Worm (Caenorhabditis elegans) whole organism, L4 larva: ENCODE results near the gene fbxb-55.

Source experiments
- F37D6.2 ChIP-seq: sonication (generic microtip); optimal IDR thresholded peaks from 2 replicates; lab custom pipeline; 2016; ENCODE audit warnings: mild to moderate bottlenecking, missing genetic modification characterization, missing compliant biosample characterization
- T20F7.1 ChIP-seq: fragments of 200-800 bp; sonication (Bioruptor generic); optimal IDR thresholded peaks from 2 replicates; lab custom pipeline; 2018; ENCODE audit warnings: mild to moderate bottlenecking, missing genetic modification characterization, missing compliant biosample characterization
- Y5F2A.4 ChIP-seq: fragments of 200-800 bp; sonication (Bioruptor generic); optimal IDR thresholded peaks from 2 replicates; lab custom pipeline; 2018; ENCODE audit warnings: mild to moderate bottlenecking, missing genetic modification characterization, missing compliant biosample characterization
- ZK546.5 ChIP-seq, 2 experiments: sonication (generic microtip); optimal IDR thresholded peaks; 2 replicates each; lab custom pipeline; 2017; ENCODE audit warnings: missing biosample characterization in 2 of 2, missing genetic modification characterization in 2 of 2
- ama-1 ChIP-seq: fragments of 150-350 bp; optimal IDR thresholded peaks from 2 replicates; lab custom pipeline; 2014; ENCODE audit warnings: inconsistent platforms, mixed read lengths
- arid-1 ChIP-seq: fragments of 200-800 bp; sonication (Bioruptor generic); conservative IDR thresholded peaks from 2 replicates; pipeline ENCODE4 v1.3.6; 2022; ENCODE audit warnings: missing genetic modification reagents, missing genetic modification characterization, missing compliant biosample characterization
- ceh-20 ChIP-seq: fragments of 200-800 bp; sonication (Bioruptor generic); IDR thresholded peaks from 2 replicates; pipeline ENCODE4 v1.3.6; 2022; ENCODE audit warnings: missing genetic modification reagents, missing genetic modification characterization, missing compliant biosample characterization
- ceh-28 ChIP-seq: fragments of 150-350 bp; optimal IDR thresholded peaks from 2 replicates; lab custom pipeline; 2014; ENCODE audit warnings: missing biosample characterization, missing genetic modification reagents, missing genetic modification characterization
- ceh-32 ChIP-seq: sonication (generic microtip); optimal IDR thresholded peaks from 2 replicates; lab custom pipeline; 2016; ENCODE audit warnings: mild to moderate bottlenecking, missing genetic modification characterization, missing compliant biosample characterization; ENCODE audit not compliant: poor library complexity
- ceh-62 ChIP-seq: sonication (generic microtip); optimal IDR thresholded peaks from 2 replicates; lab custom pipeline; 2017; ENCODE audit warnings: missing biosample characterization, missing genetic modification characterization
- ces-1 ChIP-seq: fragments of 150-350 bp; sonication (generic microtip); optimal IDR thresholded peaks from 4 replicates; lab custom pipeline; 2014; ENCODE audit warnings: missing biosample characterization, missing genetic modification reagents, missing genetic modification characterization
- ctbp-1 ChIP-seq: fragments of 200-800 bp; sonication (Bioruptor generic); IDR thresholded peaks from 2 replicates; pipeline ENCODE4 v1.3.6; 2022; ENCODE audit warnings: missing genetic modification reagents, missing genetic modification characterization, missing compliant biosample characterization
- daf-12 ChIP-seq: fragments of 150-350 bp; optimal IDR thresholded peaks from 2 replicates; lab custom pipeline; 2014; ENCODE audit warnings: missing biosample characterization, missing genetic modification reagents, missing genetic modification characterization
- daf-16 ChIP-seq, 3 experiments: sonication (generic microtip); optimal IDR thresholded peaks; 2 replicates each; lab custom pipeline; 2016 to 2017; ENCODE audit warnings: missing genetic modification characterization in 3 of 3, missing genetic modification reagents in 3 of 3, mild to moderate bottlenecking in 2 of 3, missing compliant biosample characterization in 2 of 3, missing biosample characterization in 1 of 3, moderate library complexity in 1 of 3
- daf-19 ChIP-seq: fragments of 200-800 bp; sonication (Bioruptor generic); conservative IDR thresholded peaks from 2 replicates; pipeline ENCODE4 v1.3.6; 2022; ENCODE audit warnings: missing genetic modification characterization, missing compliant biosample characterization
- dmd-6 ChIP-seq: fragments of 200-800 bp; sonication (Bioruptor generic); IDR thresholded peaks from 2 replicates; pipeline ENCODE4 v1.3.6; 2022; ENCODE audit warnings: missing genetic modification reagents, missing genetic modification characterization, missing compliant biosample characterization
- dpl-1 ChIP-seq: fragments of 150-350 bp; optimal IDR thresholded peaks from 2 replicates; lab custom pipeline; 2014; ENCODE audit warnings: missing biosample characterization, missing genetic modification reagents, missing genetic modification characterization
- dve-1 ChIP-seq: sonication (generic microtip); optimal IDR thresholded peaks from 2 replicates; lab custom pipeline; 2017; ENCODE audit warnings: antibody characterized with exemption, mild to moderate bottlenecking, missing genetic modification characterization, missing compliant biosample characterization; ENCODE audit not compliant: insufficient read depth
- egl-43 ChIP-seq: fragments of 200-800 bp; sonication (Bioruptor generic); IDR thresholded peaks from 2 replicates; pipeline ENCODE4 v1.3.6; 2022; ENCODE audit warnings: missing genetic modification reagents, missing genetic modification characterization, missing compliant biosample characterization
- fkh-10 ChIP-seq: fragments of 150-350 bp; optimal IDR thresholded peaks from 2 replicates; lab custom pipeline; 2014; ENCODE audit warnings: missing biosample characterization, missing genetic modification reagents, missing genetic modification characterization
- hlh-11 ChIP-seq: fragments of 200-800 bp; sonication (Bioruptor generic); optimal IDR thresholded peaks from 2 replicates; lab custom pipeline; 2018; ENCODE audit warnings: mild to moderate bottlenecking, missing genetic modification characterization, missing compliant biosample characterization
- hlh-30 ChIP-seq: sonication (generic microtip); optimal IDR thresholded peaks from 2 replicates; lab custom pipeline; 2017; ENCODE audit warnings: antibody characterized with exemption, mild to moderate bottlenecking, missing genetic modification characterization, missing compliant biosample characterization; ENCODE audit not compliant: insufficient read depth
- lim-7 ChIP-seq: fragments of 200-800 bp; sonication (Bioruptor generic); IDR thresholded peaks from 2 replicates; pipeline ENCODE4 v1.3.6; 2022; ENCODE audit warnings: missing genetic modification characterization, missing compliant biosample characterization
- lin-1 ChIP-seq: fragments of 200-800 bp; sonication (Bioruptor generic); IDR thresholded peaks from 2 replicates; pipeline ENCODE4 v1.3.6; 2022; ENCODE audit warnings: missing genetic modification reagents, missing genetic modification characterization, missing compliant biosample characterization
- lin-39 ChIP-seq: fragments of 150-350 bp; optimal IDR thresholded peaks from 2 replicates; lab custom pipeline; 2014; ENCODE audit warnings: missing biosample characterization, missing genetic modification reagents, missing genetic modification characterization
- mdl-1 ChIP-seq, 2 experiments: fragments of 150-350 bp in 1 of 2; sonication (generic microtip) in 1 of 2; optimal IDR thresholded peaks; 2 replicates each; lab custom pipeline; 2014 to 2017; ENCODE audit warnings: missing biosample characterization in 2 of 2, missing genetic modification characterization in 2 of 2
- mep-1 ChIP-seq: fragments of 150-350 bp; sonication (generic microtip); optimal IDR thresholded peaks from 3 replicates; lab custom pipeline; 2014; ENCODE audit warnings: missing biosample characterization, missing genetic modification characterization
- mxl-2 ChIP-seq: fragments of 200-800 bp; sonication (Bioruptor generic); conservative IDR thresholded peaks from 2 replicates; pipeline ENCODE4 v1.3.6; 2022; ENCODE audit warnings: missing genetic modification reagents, missing genetic modification characterization, missing compliant biosample characterization
- nhr-102 ChIP-seq: sonication (generic microtip); optimal IDR thresholded peaks from 2 replicates; lab custom pipeline; 2016; ENCODE audit warnings: mild to moderate bottlenecking, missing genetic modification characterization, moderate library complexity, missing compliant biosample characterization
- nhr-11 ChIP-seq: fragments of 150-350 bp; optimal IDR thresholded peaks from 2 replicates; lab custom pipeline; 2014; ENCODE audit warnings: missing biosample characterization, missing genetic modification characterization
- nhr-111 ChIP-seq: fragments of 200-800 bp; sonication (Bioruptor generic); optimal IDR thresholded peaks from 2 replicates; lab custom pipeline; 2018; ENCODE audit warnings: mild to moderate bottlenecking, missing genetic modification characterization, missing compliant biosample characterization
- nhr-237 ChIP-seq: sonication (generic microtip); optimal IDR thresholded peaks from 2 replicates; lab custom pipeline; 2017; ENCODE audit warnings: missing biosample characterization, missing genetic modification characterization
- nhr-25 ChIP-seq: sonication (generic microtip); optimal IDR thresholded peaks from 2 replicates; lab custom pipeline; 2017; ENCODE audit warnings: missing genetic modification characterization, mild to moderate bottlenecking, missing compliant biosample characterization, antibody characterized with exemption, moderate library complexity, borderline replicate concordance; ENCODE audit not compliant: insufficient read depth
- nhr-41 ChIP-seq: fragments of 200-800 bp; sonication (Bioruptor generic); IDR thresholded peaks from 2 replicates; pipeline ENCODE4 v1.3.6; 2022; ENCODE audit warnings: missing genetic modification reagents, missing genetic modification characterization, missing compliant biosample characterization
- nhr-42 ChIP-seq: fragments of 200-800 bp; sonication (Bioruptor generic); IDR thresholded peaks from 2 replicates; pipeline ENCODE4 v1.3.6; 2022; ENCODE audit warnings: missing genetic modification characterization, missing compliant biosample characterization
- nhr-48 ChIP-seq: sonication (generic microtip); optimal IDR thresholded peaks from 2 replicates; lab custom pipeline; 2016; ENCODE audit warnings: mild to moderate bottlenecking, missing genetic modification characterization, missing compliant biosample characterization
- pha-4 ChIP-seq, 2 experiments: fragments of 150-350 bp in 1 of 2; fragments of 200-800 bp in 1 of 2; sonication (Bioruptor generic) in 1 of 2; IDR thresholded peaks in 1 of 2; optimal IDR thresholded peaks in 1 of 2; 2 replicates each; pipeline versions ENCODE4 v1.3.6 to Lab custom; 2014 to 2022; ENCODE audit warnings: missing genetic modification characterization in 2 of 2, missing genetic modification reagents in 2 of 2, missing biosample characterization in 1 of 2, missing compliant biosample characterization in 1 of 2
- php-3 ChIP-seq: fragments of 200-800 bp; sonication (Bioruptor generic); IDR thresholded peaks from 2 replicates; pipeline ENCODE4 v1.3.6; 2022; ENCODE audit warnings: missing genetic modification reagents, missing genetic modification characterization, missing compliant biosample characterization
- saeg-2 ChIP-seq: fragments of 200-800 bp; sonication (Bioruptor generic); IDR thresholded peaks from 2 replicates; pipeline ENCODE4 v1.3.6; 2022; ENCODE audit warnings: missing genetic modification reagents, missing genetic modification characterization, missing compliant biosample characterization
- spr-3 ChIP-seq: fragments of 200-800 bp; sonication (Bioruptor generic); optimal IDR thresholded peaks from 2 replicates; lab custom pipeline; 2018; ENCODE audit warnings: mild to moderate bottlenecking, missing genetic modification characterization, missing compliant biosample characterization
- unc-39 ChIP-seq: sonication (generic microtip); optimal IDR thresholded peaks from 2 replicates; lab custom pipeline; 2017; ENCODE audit warnings: missing biosample characterization, missing genetic modification characterization
- vab-7 ChIP-seq: fragments of 200-800 bp; sonication (Bioruptor generic); IDR thresholded peaks from 2 replicates; pipeline ENCODE4 v1.3.6; 2022; ENCODE audit warnings: missing genetic modification reagents, missing genetic modification characterization, missing compliant biosample characterization
- zag-1 ChIP-seq: fragments of 150-350 bp; optimal IDR thresholded peaks from 2 replicates; lab custom pipeline; 2014; ENCODE audit warnings: missing biosample characterization, missing genetic modification characterization
- zfp-3 ChIP-seq: fragments of 200-800 bp; sonication (Bioruptor generic); conservative IDR thresholded peaks from 2 replicates; pipeline ENCODE4 v1.3.6; 2022; ENCODE audit warnings: missing genetic modification reagents, missing genetic modification characterization, missing compliant biosample characterization
- ztf-7 ChIP-seq: fragments of 150-350 bp; optimal IDR thresholded peaks from 2 replicates; lab custom pipeline; 2014; ENCODE audit warnings: missing biosample characterization, missing genetic modification characterization

Gene fbxb-55

DNA sequence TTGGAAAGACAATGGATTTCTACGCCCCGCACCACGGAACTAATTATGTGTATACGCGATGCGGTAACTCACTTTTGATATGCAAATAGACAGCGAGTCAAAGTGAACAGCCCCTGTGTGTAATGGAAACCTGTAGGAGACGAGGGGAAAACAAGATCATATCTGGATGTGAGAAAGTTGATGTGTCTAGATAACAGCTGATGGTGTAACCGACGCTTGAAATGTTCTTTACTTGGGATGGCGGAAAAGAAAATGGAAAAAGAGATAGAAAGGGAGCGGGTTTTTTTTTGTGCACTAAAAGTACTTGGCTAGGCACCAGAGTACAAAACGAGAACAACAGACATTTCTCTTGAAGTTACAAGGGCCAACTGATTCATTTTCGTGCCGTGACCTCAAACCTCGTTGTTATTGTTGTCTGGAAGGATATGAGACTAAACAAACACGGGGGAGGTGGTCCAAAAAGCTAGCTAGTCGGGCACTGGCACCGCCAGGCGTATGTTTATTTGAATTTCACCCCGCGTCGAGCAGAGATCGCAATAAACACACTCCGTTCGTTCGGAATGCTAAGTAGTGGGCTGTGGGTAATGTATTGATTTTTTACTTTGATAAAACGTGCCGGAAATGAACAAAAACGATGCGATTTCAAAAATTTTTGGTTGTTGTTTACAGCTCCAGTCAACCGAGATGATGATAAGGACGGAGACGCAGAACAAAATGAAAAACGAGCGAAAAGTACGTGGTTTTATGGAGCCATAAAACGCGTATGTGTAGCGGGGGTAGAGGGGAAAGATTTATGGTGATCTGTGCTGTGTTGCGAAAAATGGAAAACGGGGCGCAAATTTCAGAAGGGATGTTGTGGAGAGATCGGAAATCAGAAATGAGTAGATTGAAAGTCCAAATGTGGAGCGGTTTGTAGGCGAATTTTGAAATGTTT lies 46.5 kb upstream of the fbxb-55 start (continued):
- TF ChIP-seq daf-16 (GFP tag; optimal IDR thresholded peaks at IDR 0.05; lab: Kevin White, UChicago) (peak in 1 of 2 experiments; percentile 87), daf-16 (tag; optimal IDR thresholded peaks at IDR 0.05; lab: Kevin White, UChicago) (peak; percentile 79), zag-1 (no peak), ZK546.5 (tag; optimal IDR thresholded peaks at IDR 0.05; lab: Kevin White, UChicago) (no peak), dve-1 (tag; lab: Kevin White, UChicago) (peak; percentile 50), ceh-28 (tag; lab: Kevin White, UChicago) (peak; percentile 5), arid-1 (GFP tag; lab: Robert Waterston, UW) (no peak), hlh-30 (tag; lab: Kevin White, UChicago) (no peak), dpl-1 (GFP tag; lab: Kevin White, UChicago) (no peak), Y5F2A.4 (no peak), zfp-3 (GFP tag; lab: Robert Waterston, UW) (no peak), F37D6.2 (tag; lab: Kevin White, UChicago) (no peak), mxl-2 (GFP tag; lab: Robert Waterston, UW) (no peak), lin-1 (GFP tag; lab: Robert Waterston, UW) (no peak), ceh-32 (no peak), mep-1 (tag; lab: Kevin White, UChicago) (no peak), vab-7 (GFP tag; lab: Robert Waterston, UW) (no peak), spr-3 (GFP tag; lab: Kevin White, UChicago) (no peak), nhr-102 (tag; lab: Kevin White, UChicago) (no peak), php-3 (GFP tag; lab: Robert Waterston, UW) (peak; percentile 92), nhr-25 (tag; lab: Kevin White, UChicago) (no peak), ctbp-1 (GFP tag; lab: Robert Waterston, UW) (no peak), nhr-11 (tag; lab: Kevin White, UChicago) (peak; percentile 57), fkh-10 (GFP tag; lab: Kevin White, UChicago) (no peak), daf-12 (no peak), egl-43 (no peak), T20F7.1 (GFP tag; lab: Kevin White, UChicago) (no peak), unc-39 (tag; lab: Kevin White, UChicago) (no peak), ceh-20 (peak; percentile 68; the same call in 1 of the 2 replicates), lin-39 (tag; lab: Kevin White, UChicago) (no peak), saeg-2 (GFP tag; lab: Robert Waterston, UW) (no peak), mdl-1 (tag; optimal IDR thresholded peaks at IDR 0.05; lab: Kevin White, UChicago) (peak; percentile 1 to 34), ama-1 (lab: Kevin White, UChicago) (no peak), nhr-111 (no peak)

DNA sequence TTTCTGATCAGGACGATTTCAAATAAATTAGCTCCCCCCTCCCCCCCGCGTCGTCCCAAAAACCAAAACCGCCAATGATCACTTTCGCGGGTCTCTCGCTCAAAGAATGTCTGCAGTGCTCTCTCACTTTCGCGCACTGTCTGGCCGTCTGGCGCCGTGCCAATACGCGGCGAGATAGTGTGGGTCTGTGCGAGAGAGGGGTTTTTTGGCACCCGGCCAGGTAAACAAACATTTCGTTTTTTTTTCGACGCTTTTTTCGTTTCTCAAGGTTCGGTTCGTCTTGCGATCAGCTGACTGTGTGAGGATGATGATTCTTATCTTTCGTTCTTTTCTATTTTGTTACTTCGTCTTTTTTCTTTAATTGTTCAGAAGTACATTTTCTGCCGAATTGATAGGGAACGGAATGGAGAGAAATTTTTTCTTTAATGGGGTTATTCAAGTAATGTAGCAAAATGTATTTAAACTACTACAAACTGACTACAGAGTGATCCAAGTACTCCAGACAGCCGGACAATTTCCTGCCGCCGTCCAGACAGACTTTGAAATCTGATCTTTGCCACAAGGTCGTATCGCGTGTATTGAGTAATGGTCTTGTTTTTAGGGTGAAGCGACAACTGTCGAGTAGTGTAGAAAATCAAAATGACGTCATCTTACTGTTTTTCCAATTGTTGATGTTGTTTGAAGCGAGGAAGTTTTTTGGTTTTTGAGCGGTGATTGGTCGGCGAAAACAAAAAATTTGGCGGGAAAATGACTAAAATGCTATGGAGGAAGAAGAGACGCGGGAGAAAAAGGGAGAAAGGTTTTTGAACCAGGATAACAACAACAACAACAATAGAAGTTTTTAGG lies 44.2 kb upstream of the fbxb-55 start:
- TF ChIP-seq hlh-30 (tag; lab: Kevin White, UChicago) (no peak), hlh-11 (peak; percentile 93), nhr-41 (GFP tag; lab: Robert Waterston, UW) (no peak), daf-19 (GFP tag; lab: Robert Waterston, UW) (no peak), ces-1 (GFP tag; lab: Kevin White, UChicago) (no peak), ceh-62 (tag; lab: Kevin White, UChicago) (no peak), nhr-237 (no peak), spr-3 (GFP tag; lab: Kevin White, UChicago) (no peak), nhr-48 (tag; lab: Kevin White, UChicago) (peak; percentile 68), ama-1 (lab: Kevin White, UChicago) (no peak), dve-1 (tag; lab: Kevin White, UChicago) (peak; percentile 90), zfp-3 (GFP tag; lab: Robert Waterston, UW) (no peak), pha-4 (GFP tag; IDR thresholded peaks at IDR 0.05; lab: Robert Waterston, UW) (peak; percentile 79), pha-4 (tag; optimal IDR thresholded peaks at IDR 0.05; lab: Kevin White, UChicago) (no peak), lim-7 (no peak; the same call in 1 of the 2 replicates), dmd-6 (peak; percentile 96), ztf-7 (tag; lab: Kevin White, UChicago) (no peak), nhr-42 (GFP tag; lab: Robert Waterston, UW) (no peak)
